Worm (Caenorhabditis elegans) whole organism, L3 larva: ENCODE data around the gene pcs-1.
A peak's percentile ranks its signal among the peaks of the same experiment; 100 is the strongest.

Source experiments
- ama-1 ChIP-seq: fragments of 150-350 bp; optimal IDR thresholded peaks from 2 replicates; lab custom pipeline; 2018
- ceh-28 ChIP-seq: fragments of 150-350 bp; optimal IDR thresholded peaks from 2 replicates; lab custom pipeline; 2014; ENCODE audit warnings: missing biosample characterization, missing genetic modification reagents, missing genetic modification characterization
- fos-1 ChIP-seq: fragments of 150-350 bp; optimal IDR thresholded peaks from 2 replicates; lab custom pipeline; 2014; ENCODE audit warnings: missing biosample characterization, missing genetic modification characterization
- lin-39 ChIP-seq: fragments of 150-350 bp; optimal IDR thresholded peaks from 2 replicates; lab custom pipeline; 2018; ENCODE audit warnings: missing biosample characterization, missing genetic modification reagents, missing genetic modification characterization
- nhr-11 ChIP-seq: fragments of 150-350 bp; optimal IDR thresholded peaks from 2 replicates; lab custom pipeline; 2014; ENCODE audit warnings: missing biosample characterization, missing genetic modification characterization
- nhr-25 ChIP-seq: sonication (generic microtip); optimal IDR thresholded peaks from 2 replicates; lab custom pipeline; 2017; ENCODE audit warnings: missing biosample characterization, missing genetic modification characterization
- pha-4 ChIP-seq: fragments of 150-350 bp; optimal IDR thresholded peaks from 2 replicates; lab custom pipeline; 2014; ENCODE audit warnings: missing biosample characterization, missing genetic modification reagents, missing genetic modification characterization
- pqm-1 ChIP-seq: fragments of 150-350 bp; optimal IDR thresholded peaks from 2 replicates; lab custom pipeline; 2017; ENCODE audit warnings: missing biosample characterization, missing genetic modification characterization, inconsistent platforms
- skn-1 ChIP-seq: fragments of 150-350 bp; optimal IDR thresholded peaks from 2 replicates; lab custom pipeline; 2014; ENCODE audit warnings: missing biosample characterization, missing genetic modification characterization
- snpc-4 ChIP-seq: fragments of 150-350 bp; optimal IDR thresholded peaks from 2 replicates; lab custom pipeline; 2014; ENCODE audit warnings: missing biosample characterization, missing genetic modification characterization
- ztf-11 ChIP-seq: fragments of 150-350 bp; optimal IDR thresholded peaks from 2 replicates; lab custom pipeline; 2014; ENCODE audit warnings: missing biosample characterization, missing genetic modification characterization
- ztf-4 ChIP-seq: fragments of 150-350 bp; optimal IDR thresholded peaks from 2 replicates; lab custom pipeline; 2014; ENCODE audit warnings: missing biosample characterization, missing genetic modification characterization

DNA sequence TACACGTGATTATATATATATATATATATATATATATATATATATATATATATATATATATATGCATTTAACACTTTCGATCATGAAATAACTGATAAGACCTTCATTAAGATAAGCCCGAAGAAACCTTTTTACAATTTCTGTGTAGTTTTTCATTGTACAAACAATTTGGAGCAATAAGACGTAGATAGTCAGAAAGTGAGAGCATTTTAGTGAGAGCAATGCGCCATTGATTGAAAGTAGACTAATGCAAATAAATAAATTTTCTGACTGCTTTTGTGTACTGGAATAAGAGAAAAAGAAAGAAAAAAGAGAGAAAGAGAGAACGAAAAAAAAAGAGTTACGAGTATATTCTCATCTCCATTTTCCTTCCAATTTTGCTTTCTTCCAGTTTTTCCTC is 27.1 kb upstream of the pcs-1 start:
- TF ChIP-seq pha-4 (tag; lab: Kevin White, UChicago): peak; percentile 58
- no peak for TF ChIP-seq fos-1 (tag; lab: Kevin White, UChicago)
- TF ChIP-seq ztf-4: no peak
- TF ChIP-seq pqm-1 (tag; lab: Kevin White, UChicago): peak; percentile 67
- no peak for TF ChIP-seq nhr-11 (tag; lab: Kevin White, UChicago)
- no peak for TF ChIP-seq ztf-11 (tag; lab: Kevin White, UChicago)
- TF ChIP-seq skn-1: no peak
- TF ChIP-seq ama-1: no peak
- no peak for TF ChIP-seq ceh-28 (tag; lab: Kevin White, UChicago)
- no peak for TF ChIP-seq nhr-25 (tag; lab: Kevin White, UChicago)
- no peak for TF ChIP-seq snpc-4
- TF ChIP-seq lin-39: no peak
